Worm (Caenorhabditis elegans) whole organism, L4/young adult: ENCODE measurements around the gene ric-7.

Source experiments
- W03F9.2 ChIP-seq: fragments of 150-350 bp; optimal IDR thresholded peaks from 2 replicates; lab custom pipeline; 2014; ENCODE audit warnings: missing biosample characterization, missing genetic modification characterization
- dao-5 ChIP-seq: sonication (generic microtip); optimal IDR thresholded peaks from 2 replicates; lab custom pipeline; 2016; ENCODE audit warnings: missing genotype, missing genetic modification characterization, moderate library complexity, missing compliant biosample characterization
- him-1 ChIP-seq: sonication (generic microtip); optimal IDR thresholded peaks from 2 replicates; lab custom pipeline; 2016; ENCODE audit warnings: missing genotype, missing genetic modification reagents, missing genetic modification characterization, missing compliant biosample characterization

- TF ChIP-seq dao-5 (no peak), him-1 (tag; lab: Kevin White, UChicago) (no peak), W03F9.2 (tag; lab: Kevin White, UChicago) (no peak)
Observed at ce11 chrV:14003587-14004156, 2.0 kb downstream of the ric-7 start.
